Worm (Caenorhabditis elegans): Measurements from ENCODE around the gene grl-10.

DNA sequence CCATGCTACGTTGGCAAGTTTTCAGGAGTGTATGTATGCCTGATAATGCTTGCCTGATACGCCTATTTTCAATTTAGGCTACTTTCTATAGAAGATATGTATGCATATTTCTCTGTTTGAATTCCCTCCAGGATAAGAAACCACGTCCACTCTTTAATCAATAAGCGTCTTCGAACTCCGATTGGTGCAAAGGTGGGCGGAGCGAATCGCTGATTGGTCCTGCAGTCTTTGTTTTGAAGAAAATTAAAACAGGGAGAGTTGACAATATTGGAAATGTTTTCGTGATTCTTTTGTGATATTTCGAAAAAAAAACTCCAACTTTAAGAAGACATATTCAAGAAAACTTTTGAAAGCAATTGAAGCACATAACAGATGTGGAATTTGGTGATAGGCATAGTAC is 12.4 kb upstream of the grl-10 start:
- TF ChIP-seq ZK546.5 (tag; optimal IDR thresholded peaks at IDR 0.05) (no peak), rbr-2 (tag; optimal IDR thresholded peaks at IDR 0.05) (no peak), duxl-1 (tag; optimal IDR thresholded peaks at IDR 0.05; ENCODE audit: poor library complexity) (no peak), ceh-28 (tag; optimal IDR thresholded peaks at IDR 0.05) (no peak), nhr-111 (GFP tag; optimal IDR thresholded peaks at IDR 0.05) (no peak)
